Fruit fly (Drosophila melanogaster): ENCODE data around the gene CG15599.
A peak's percentile ranks its signal among the peaks of the same experiment; 100 is the strongest.

The CG15599 gene

DNA sequence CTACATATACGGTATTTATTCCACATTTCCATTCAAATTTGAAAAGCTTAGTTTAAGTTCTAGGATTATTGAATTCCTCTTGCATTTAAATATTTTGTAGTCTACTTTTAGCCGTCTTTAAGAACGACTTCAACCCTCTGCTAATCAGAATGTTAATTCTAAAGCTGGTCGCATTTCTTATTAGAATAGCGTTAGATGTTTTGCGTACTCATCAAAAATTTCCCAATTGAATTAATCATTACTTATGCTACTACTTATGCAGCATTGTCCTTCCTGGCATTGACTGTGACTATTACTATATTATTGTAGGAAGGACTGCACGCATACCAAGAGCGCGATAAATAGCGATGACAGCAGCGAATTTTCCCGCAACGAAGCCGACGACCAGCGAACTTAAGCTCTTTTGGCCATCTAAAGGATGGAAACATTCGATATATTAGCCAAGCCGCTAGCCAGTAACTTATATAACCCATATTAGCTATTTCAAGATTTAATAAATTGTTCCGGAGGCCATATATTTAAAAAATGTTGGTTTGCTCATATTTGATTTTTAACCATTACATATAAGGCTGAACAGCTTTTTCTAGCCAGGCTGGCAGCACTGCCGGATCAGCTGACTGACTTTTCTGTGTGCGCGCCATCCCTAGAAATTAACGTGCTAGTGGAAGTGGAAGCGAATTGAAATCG lies 8.3 kb upstream of the CG15599 start, which contains the start of gene CG8128 (continued):
- TF ChIP-seq sens (GFP tag), result peak; percentile 79
- TF ChIP-seq pb (GFP tag; optimal IDR thresholded peaks at IDR 0.05), result no peak
- no peak for TF ChIP-seq NfI (GFP tag; optimal IDR thresholded peaks at IDR 0.05)
- TF ChIP-seq CG12391 (tag; optimal IDR thresholded peaks at IDR 0.05), result peak; percentile 2
- TF ChIP-seq CG11695 (GFP tag; IDR thresholded peaks at IDR 0.05), result no peak
- no peak for TF ChIP-seq CG15696 (tag; optimal IDR thresholded peaks at IDR 0.05)
- TF ChIP-seq CG17802 (tag; optimal IDR thresholded peaks at IDR 0.05), result no peak
- no peak for TF ChIP-seq sim (GFP tag; IDR thresholded peaks at IDR 0.05)
- no peak for TF ChIP-seq CHES-1-like (GFP tag; optimal IDR thresholded peaks at IDR 0.05)
- TF ChIP-seq run (tag; optimal IDR thresholded peaks at IDR 0.05), result no peak
- TF ChIP-seq Side (GFP tag; optimal IDR thresholded peaks at IDR 0.05), result no peak
- no peak for TF ChIP-seq CG17328 (GFP tag; IDR thresholded peaks at IDR 0.05)
- TF ChIP-seq fd102C (GFP tag; optimal IDR thresholded peaks at IDR 0.05), result no peak
- no peak for TF ChIP-seq H15 (GFP tag; IDR thresholded peaks at IDR 0.05)
- no peak for TF ChIP-seq mirr (GFP tag; optimal IDR thresholded peaks at IDR 0.05)
- TF ChIP-seq CG8765 (GFP tag; IDR thresholded peaks at IDR 0.05), result no peak
- TF ChIP-seq gro (GFP tag; optimal IDR thresholded peaks at IDR 0.05), result no peak
- no peak for TF ChIP-seq Dfd (GFP tag; optimal IDR thresholded peaks at IDR 0.05)
- TF ChIP-seq aop (GFP tag; IDR thresholded peaks at IDR 0.05), result no peak
- TF ChIP-seq CG7271 (tag; optimal IDR thresholded peaks at IDR 0.05), result no peak
- no peak for TF ChIP-seq CG7987 (GFP tag; optimal IDR thresholded peaks at IDR 0.05)
- no peak for TF ChIP-seq da (GFP tag; optimal IDR thresholded peaks at IDR 0.05)
- TF ChIP-seq CG2712 (tag; optimal IDR thresholded peaks at IDR 0.05), result peak; percentile 14
- TF ChIP-seq CG2116 (GFP tag; optimal IDR thresholded peaks at IDR 0.05), result no peak
- TF ChIP-seq bigmax (GFP tag; optimal IDR thresholded peaks at IDR 0.05), result no peak
- peak; percentile 7; the same call in 1 of the 2 replicates for TF ChIP-seq Rfx (GFP tag; IDR thresholded peaks at IDR 0.05)
- no peak for TF ChIP-seq CG17359 (tag; optimal IDR thresholded peaks at IDR 0.05)
- TF ChIP-seq Ets65A (GFP tag), result peak; percentile 56
- no peak for TF ChIP-seq NFAT (GFP tag; IDR thresholded peaks at IDR 0.05)
- TF ChIP-seq CG31224 (GFP tag; IDR thresholded peaks at IDR 0.05), result no peak
- TF ChIP-seq CrebB (tag; optimal IDR thresholded peaks at IDR 0.05), result no peak
- TF ChIP-seq Eip74EF (GFP tag; optimal IDR thresholded peaks at IDR 0.05), result no peak
- peak; percentile 32 for TF ChIP-seq CG2120 (GFP tag; optimal IDR thresholded peaks at IDR 0.05)
- no peak for TF ChIP-seq vfl (GFP tag; optimal IDR thresholded peaks at IDR 0.05)
- no peak for TF ChIP-seq prd (optimal IDR thresholded peaks at IDR 0.05)
- TF ChIP-seq prd (GFP tag; IDR thresholded peaks at IDR 0.05), result 0 out of 3 replicates have a peak, but pooled peaks have one; percentile 32
- no peak for TF ChIP-seq rib (GFP tag; IDR thresholded peaks at IDR 0.05)
- TF ChIP-seq eyg (GFP tag; optimal IDR thresholded peaks at IDR 0.05), result no peak
- no peak for TF ChIP-seq CG14014 (GFP tag; IDR thresholded peaks at IDR 0.05)
- peak; percentile 21; the same call in 1 of the 2 replicates for TF ChIP-seq CG32532 (GFP tag; IDR thresholded peaks at IDR 0.05)
- TF ChIP-seq CG16813 (GFP tag; IDR thresholded peaks at IDR 0.05; ENCODE audit: partially characterized antibody), result no peak
- TF ChIP-seq CG10543 (GFP tag; optimal IDR thresholded peaks at IDR 0.05), result no peak

DNA sequence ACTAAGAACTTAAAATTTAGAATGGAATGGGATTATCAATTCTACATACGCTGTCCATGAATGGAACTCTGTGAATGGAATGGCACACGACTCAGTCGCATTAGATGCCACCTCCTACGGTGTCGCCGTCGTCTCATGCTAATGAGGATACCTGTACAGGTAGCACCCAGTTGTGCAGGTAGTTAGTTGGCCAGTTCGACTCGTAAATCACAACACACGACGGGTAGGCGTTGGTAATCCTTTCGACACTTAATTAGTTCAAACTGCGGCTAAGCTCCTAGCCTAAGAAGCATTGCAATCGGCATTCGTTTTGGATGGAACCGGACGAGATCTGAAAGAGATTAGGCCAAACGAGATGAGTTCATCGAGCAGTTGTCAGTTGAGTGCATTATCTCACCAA lies 4.2 kb downstream of the CG15599 start:
- no peak for TF ChIP-seq lola (GFP tag; optimal IDR thresholded peaks at IDR 0.05)
- peak; percentile 96 for TF ChIP-seq zen (tag; optimal IDR thresholded peaks at IDR 0.05)
- TF ChIP-seq cad (GFP tag; optimal IDR thresholded peaks at IDR 0.05), result peak; percentile 54
- peak; percentile 45 for TF ChIP-seq CG15479 (GFP tag; optimal IDR thresholded peaks at IDR 0.05)
- no peak for TF ChIP-seq nau (GFP tag; optimal IDR thresholded peaks at IDR 0.05)
- no peak for TF ChIP-seq chinmo (GFP tag; IDR thresholded peaks at IDR 0.05; ENCODE audit: partially characterized antibody)
- TF ChIP-seq tll (GFP tag; optimal IDR thresholded peaks at IDR 0.05), result peak in 1 of 2 experiments; percentile 65
- no peak for TF ChIP-seq cato (GFP tag; optimal IDR thresholded peaks at IDR 0.05; ENCODE audit: borderline replicate concordance)

All from whole organism, embryonic.